Fruit fly (Drosophila melanogaster): ENCODE data around the gene Ugalt.

Gene Ugalt

dm6 chrX:2744042-2744441 lies 40.4 kb upstream of the Ugalt start, which contains the start of gene Syx4 (continued):
- TF ChIP-seq zfh1 (GFP tag; IDR thresholded peaks at IDR 0.05) (peak; percentile 88), Lim3 (GFP tag; IDR thresholded peaks at IDR 0.05) (peak; percentile 53; the same call in 1 of the 2 replicates), CG7745 (tag; optimal IDR thresholded peaks at IDR 0.05) (no peak), CG12942 (GFP tag; optimal IDR thresholded peaks at IDR 0.05) (peak; percentile 80), CG8765 (GFP tag; IDR thresholded peaks at IDR 0.05) (peak; percentile 34; the same call in 1 of the 2 replicates), tin (GFP tag; optimal IDR thresholded peaks at IDR 0.05) (peak; percentile 77), bowl (GFP tag; IDR thresholded peaks at IDR 0.05) (peak; percentile 85), C15 (GFP tag; IDR thresholded peaks at IDR 0.05) (peak; percentile 79; the same call in 2 of the 3 replicates), scrt (GFP tag; optimal IDR thresholded peaks at IDR 0.05) (peak; percentile 79), CG1529 (GFP tag; optimal IDR thresholded peaks at IDR 0.05) (peak; percentile 73), jigr1 (GFP tag; IDR thresholded peaks at IDR 0.05) (0 out of 3 replicates have a peak, but pooled peaks have one; percentile 29), CG31224 (GFP tag; IDR thresholded peaks at IDR 0.05) (peak; percentile 83), sd (tag; optimal IDR thresholded peaks at IDR 0.05) (peak; percentile 79), Jarid2 (GFP tag; optimal IDR thresholded peaks at IDR 0.05) (peak; percentile 67), CG6254 (GFP tag; optimal IDR thresholded peaks at IDR 0.05) (peak; percentile 67), zen (tag; optimal IDR thresholded peaks at IDR 0.05) (peak; percentile 52), vfl (GFP tag; optimal IDR thresholded peaks at IDR 0.05) (peak; percentile 83), CG12104 (GFP tag; optimal IDR thresholded peaks at IDR 0.05) (peak; percentile 76), HHEX (GFP tag; optimal IDR thresholded peaks at IDR 0.05) (peak; percentile 94), CG12219 (GFP tag; optimal IDR thresholded peaks at IDR 0.05) (peak; percentile 92), ase (GFP tag; IDR thresholded peaks at IDR 0.05) (peak; percentile 87), klu (GFP tag; IDR thresholded peaks at IDR 0.05) (peak; percentile 56; the same call in 1 of the 2 replicates), ap (GFP tag; IDR thresholded peaks at IDR 0.05) (peak; percentile 87), fu2 (GFP tag; optimal IDR thresholded peaks at IDR 0.05) (peak; percentile 87), trem (tag; optimal IDR thresholded peaks at IDR 0.05) (peak; percentile 73), CG8388 (GFP tag; optimal IDR thresholded peaks at IDR 0.05) (peak; percentile 87), ci (GFP tag; IDR thresholded peaks at IDR 0.05) (peak; percentile 96), knrl (GFP tag; IDR thresholded peaks at IDR 0.05; ENCODE audit: partially characterized antibody) (no peak), CG13894 (tag; optimal IDR thresholded peaks at IDR 0.05) (peak; percentile 86), NK7.1 (GFP tag; optimal IDR thresholded peaks at IDR 0.05) (peak; percentile 67), CG1792 (GFP tag; optimal IDR thresholded peaks at IDR 0.05) (peak; percentile 77), CG6791 (GFP tag; IDR thresholded peaks at IDR 0.05; ENCODE audit: partially characterized antibody) (no peak), CG17802 (tag; optimal IDR thresholded peaks at IDR 0.05) (peak; percentile 59), CG11696 (GFP tag; IDR thresholded peaks at IDR 0.05) (peak; percentile 98), CG5953 (GFP tag; IDR thresholded peaks at IDR 0.05) (peak; percentile 92), kay (GFP tag; optimal IDR thresholded peaks at IDR 0.05) (peak; percentile 73), CG18011 (GFP tag; optimal IDR thresholded peaks at IDR 0.05) (peak; percentile 80), ken (GFP tag; IDR thresholded peaks at IDR 0.05) (peak; percentile 88), CG11398 (GFP tag; optimal IDR thresholded peaks at IDR 0.05) (peak; percentile 81), CG4360 (GFP tag; IDR thresholded peaks at IDR 0.05) (peak; percentile 56; the same call in 1 of the 2 replicates), sc (optimal IDR thresholded peaks at IDR 0.05) (no peak), sc (GFP tag; optimal IDR thresholded peaks at IDR 0.05) (peak; percentile 35), CG18262 (tag; optimal IDR thresholded peaks at IDR 0.05) (peak; percentile 87), Antp (GFP tag; optimal IDR thresholded peaks at IDR 0.05) (peak; percentile 90), Asciz (GFP tag; optimal IDR thresholded peaks at IDR 0.05) (peak; percentile 90), Gsc (GFP tag; IDR thresholded peaks at IDR 0.05) (peak; percentile 49; the same call in 1 of the 2 replicates), CG8359 (GFP tag; optimal IDR thresholded peaks at IDR 0.05; ENCODE audit: borderline replicate concordance) (peak; percentile 52), gem (tag; optimal IDR thresholded peaks at IDR 0.05) (peak; percentile 94), CG32532 (GFP tag; IDR thresholded peaks at IDR 0.05) (peak; percentile 94), ac (GFP tag; optimal IDR thresholded peaks at IDR 0.05) (no peak), CG14667 (GFP tag; IDR thresholded peaks at IDR 0.05) (peak; percentile 78)

Measured in whole organism, embryonic.